Worm (Caenorhabditis elegans): ENCODE results near the gene nhr-91.
A peak's percentile ranks its signal among the peaks of the same experiment; 100 is the strongest.

The nhr-91 gene

ce11 chrX:15343971-15344370 is 34.8 kb downstream of the nhr-91 start (continued):
- TF ChIP-seq ceh-32 (tag; optimal IDR thresholded peaks at IDR 0.05; ENCODE audit: poor library complexity) (no peak), T26A8.4 (GFP tag; IDR thresholded peaks at IDR 0.05) (no peak), nhr-25 (tag; optimal IDR thresholded peaks at IDR 0.05; ENCODE audit: borderline replicate concordance, insufficient read depth) (no peak), Y5F2A.4 (GFP tag; optimal IDR thresholded peaks at IDR 0.05) (no peak), nhr-11 (tag; optimal IDR thresholded peaks at IDR 0.05) (peak; percentile 47), lir-3 (tag; optimal IDR thresholded peaks at IDR 0.05) (no peak), Y105C5A.15 (GFP tag; IDR thresholded peaks at IDR 0.05) (no peak), fkh-10 (GFP tag; optimal IDR thresholded peaks at IDR 0.05) (no peak), nhr-41 (GFP tag; IDR thresholded peaks at IDR 0.05) (no peak), unc-39 (tag; optimal IDR thresholded peaks at IDR 0.05) (no peak), dmd-9 (GFP tag; IDR thresholded peaks at IDR 0.05) (no peak), spr-1 (tag; optimal IDR thresholded peaks at IDR 0.05) (no peak), nhr-10 (tag; optimal IDR thresholded peaks at IDR 0.05) (no peak), daf-12 (tag; optimal IDR thresholded peaks at IDR 0.05) (no peak), arid-1 (GFP tag; conservative IDR thresholded peaks at IDR 0.05) (no peak), tag-97 (GFP tag; IDR thresholded peaks at IDR 0.05) (no peak), lin-13 (GFP tag; optimal IDR thresholded peaks at IDR 0.05) (no peak), lsy-2 (tag; optimal IDR thresholded peaks at IDR 0.05) (peak in 1 of 2 experiments; percentile 35), unc-62 (GFP tag; optimal IDR thresholded peaks at IDR 0.05 in 1 of 2) (no peak), unc-62 (tag; optimal IDR thresholded peaks at IDR 0.05) (no peak), mep-1 (tag; optimal IDR thresholded peaks at IDR 0.05) (peak; percentile 47), dpl-1 (GFP tag; optimal IDR thresholded peaks at IDR 0.05) (no peak), lim-7 (GFP tag; IDR thresholded peaks at IDR 0.05) (no peak), zfp-3 (GFP tag; conservative IDR thresholded peaks at IDR 0.05) (no peak), snpc-1.2 (GFP tag; IDR thresholded peaks at IDR 0.05) (no peak), pqm-1 (tag; optimal IDR thresholded peaks at IDR 0.05) (no peak), egl-27 (tag; optimal IDR thresholded peaks at IDR 0.05) (no peak), lin-29 (GFP tag; IDR thresholded peaks at IDR 0.05) (no peak), pha-4 (GFP tag; IDR thresholded peaks at IDR 0.05) (no peak), pha-4 (tag; optimal IDR thresholded peaks at IDR 0.05) (no peak), Y75B8A.6 (GFP tag; IDR thresholded peaks at IDR 0.05) (no peak)

ce11 chrX:15345346-15346198 is 36.4 kb downstream of the nhr-91 start:
- TF ChIP-seq tag-97 (GFP tag; IDR thresholded peaks at IDR 0.05) = no peak
- TF ChIP-seq rbr-2 (tag; optimal IDR thresholded peaks at IDR 0.05) = no peak
- TF ChIP-seq hif-1 (tag; optimal IDR thresholded peaks at IDR 0.05) = peak in 1 of 2 experiments; percentile 39
- peak; percentile 63 for TF ChIP-seq nhr-28 (tag; optimal IDR thresholded peaks at IDR 0.05)
- no peak for TF ChIP-seq lin-1 (GFP tag; IDR thresholded peaks at IDR 0.05)
- peak; percentile 69 for TF ChIP-seq dmd-6 (GFP tag; IDR thresholded peaks at IDR 0.05)
- TF ChIP-seq lsy-2 (tag; optimal IDR thresholded peaks at IDR 0.05) = peak in 1 of 2 experiments; percentile 50
- TF ChIP-seq Y105C5A.15 (GFP tag; IDR thresholded peaks at IDR 0.05) = no peak
- TF ChIP-seq daf-16 (GFP tag; optimal IDR thresholded peaks at IDR 0.05) = peak in 1 of 2 experiments; percentile 92
- TF ChIP-seq daf-16 (tag; optimal IDR thresholded peaks at IDR 0.05) = peak; percentile 87
- TF ChIP-seq unc-130 (GFP tag; optimal IDR thresholded peaks at IDR 0.05) = no peak
- TF ChIP-seq tra-1 (GFP tag; IDR thresholded peaks at IDR 0.05) = peak; percentile 71
- peak; percentile 25 for TF ChIP-seq ceh-32 (tag; optimal IDR thresholded peaks at IDR 0.05; ENCODE audit: poor library complexity)
- TF ChIP-seq lim-7 (GFP tag; IDR thresholded peaks at IDR 0.05) = no peak
- TF ChIP-seq mdt-29 (GFP tag; IDR thresholded peaks at IDR 0.05) = no peak
- TF ChIP-seq ceh-82 (tag; optimal IDR thresholded peaks at IDR 0.05) = no peak
- TF ChIP-seq saeg-2 (GFP tag; IDR thresholded peaks at IDR 0.05) = no peak
- TF ChIP-seq ctbp-1 (GFP tag; IDR thresholded peaks at IDR 0.05) = no peak
- TF ChIP-seq ceh-20 (GFP tag; IDR thresholded peaks at IDR 0.05) = peak; percentile 61
- no peak for TF ChIP-seq mxl-2 (GFP tag; conservative IDR thresholded peaks at IDR 0.05)
- no peak for TF ChIP-seq lin-38 (GFP tag; IDR thresholded peaks at IDR 0.05)
- TF ChIP-seq hlh-30 (tag; optimal IDR thresholded peaks at IDR 0.05; ENCODE audit: insufficient read depth) = peak; percentile 26
- no peak for TF ChIP-seq gei-8 (GFP tag; optimal IDR thresholded peaks at IDR 0.05)
- no peak for TF ChIP-seq nhr-10 (tag; optimal IDR thresholded peaks at IDR 0.05)

Data from whole organism, L4 larva.